Fruit fly (Drosophila melanogaster) ovary, adult (tissue): ENCODE data around the gene CG4022.
A peak's percentile ranks its signal among the peaks of the same experiment; 100 is the strongest.

Experiments
- CG17801 ChIP-seq: fragments of 200-800 bp; optimal IDR thresholded peaks from 2 replicates; lab custom pipeline; 2019; ENCODE audit warnings: missing biosample characterization, mild to moderate bottlenecking, missing genetic modification characterization, moderate library complexity; ENCODE audit not compliant: partially characterized antibody

Gene CG4022

dm6 chr3L:9420054-9420818, 9.6 kb upstream of the CG4022 start:
- peak; percentile 98 for TF ChIP-seq CG17801 (GFP tag; lab: Kevin White, UChicago)

dm6 chr3L:9419328-9419727, 8.7 kb upstream of the CG4022 start:
- peak; percentile 38 for TF ChIP-seq CG17801 (GFP tag; lab: Kevin White, UChicago)

dm6 chr3L:9417288-9417687, 6.7 kb upstream of the CG4022 start, which contains the start of gene CG3982:
Gene CG3982 (minus strand): TSS chr3L:9417388.
- no peak for TF ChIP-seq CG17801 (GFP tag; lab: Kevin White, UChicago)

- no peak for TF ChIP-seq CG17801 (GFP tag; lab: Kevin White, UChicago)
Observed at dm6 chr3L:9410030-9410589, 522 bp downstream of the CG4022 start.

DNA sequence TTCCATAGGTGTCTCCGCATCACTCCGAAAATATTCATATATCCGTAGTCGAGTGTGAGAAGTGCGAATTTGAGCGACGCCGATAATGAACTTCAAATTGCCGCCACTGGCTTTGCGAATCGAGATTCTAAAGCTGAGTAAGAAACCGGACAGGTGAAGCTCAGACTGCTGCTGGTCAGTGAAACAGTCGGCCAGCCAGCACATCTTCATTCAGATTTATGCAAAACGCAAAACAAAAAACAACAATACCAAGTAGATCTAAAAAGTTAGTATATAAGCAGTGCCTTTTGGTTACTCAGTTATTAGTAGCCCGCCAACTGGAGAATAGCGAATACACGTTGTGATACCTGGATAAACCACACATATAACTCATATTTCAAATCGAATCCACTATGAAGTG, 6.1 kb downstream of the CG4022 start, which contains the start of gene Cpr67B:
Cpr67B (plus strand) TSS at position 301 of the 400 bp plus-strand sequence.
- no peak for TF ChIP-seq CG17801 (GFP tag; lab: Kevin White, UChicago)

DNA sequence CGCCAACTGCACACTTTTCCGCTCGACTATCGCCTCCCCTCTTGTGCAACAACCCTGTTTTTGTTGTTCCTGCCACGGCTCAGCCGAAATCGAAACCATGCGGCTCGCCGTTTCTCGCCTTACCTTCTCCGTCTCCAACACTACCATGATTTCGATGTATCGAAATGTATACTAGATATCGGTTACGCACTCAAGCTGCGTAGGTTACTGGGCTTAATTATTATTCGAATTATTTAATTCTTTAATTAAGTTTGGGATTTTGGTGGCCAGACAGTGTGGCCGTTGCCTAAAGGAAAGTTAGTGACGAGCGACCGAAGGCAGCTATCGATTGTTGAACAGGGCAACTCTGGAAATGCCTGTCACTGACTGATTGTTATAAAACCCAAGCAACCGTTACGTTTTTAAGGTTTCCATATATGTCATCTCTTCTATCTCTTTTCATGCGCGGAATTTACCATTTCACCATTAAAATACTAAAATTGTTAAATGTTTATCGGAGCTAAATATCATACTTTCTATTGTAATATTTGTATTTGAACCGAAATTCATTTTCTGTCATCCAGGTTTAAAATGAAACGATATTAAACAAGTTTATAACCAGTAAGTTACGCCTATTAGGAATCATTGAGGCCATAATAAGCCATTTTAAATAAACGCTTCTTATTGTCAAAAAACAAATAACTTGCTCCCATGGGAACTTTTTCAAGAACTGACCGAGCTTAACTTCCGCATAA, 8.3 kb downstream of the CG4022 start, which contains the start of gene eIF4E1:
eIF4E1 (minus strand) TSS at position 304 of the 734 bp plus-strand sequence.
- no peak for TF ChIP-seq CG17801 (GFP tag; lab: Kevin White, UChicago)

DNA sequence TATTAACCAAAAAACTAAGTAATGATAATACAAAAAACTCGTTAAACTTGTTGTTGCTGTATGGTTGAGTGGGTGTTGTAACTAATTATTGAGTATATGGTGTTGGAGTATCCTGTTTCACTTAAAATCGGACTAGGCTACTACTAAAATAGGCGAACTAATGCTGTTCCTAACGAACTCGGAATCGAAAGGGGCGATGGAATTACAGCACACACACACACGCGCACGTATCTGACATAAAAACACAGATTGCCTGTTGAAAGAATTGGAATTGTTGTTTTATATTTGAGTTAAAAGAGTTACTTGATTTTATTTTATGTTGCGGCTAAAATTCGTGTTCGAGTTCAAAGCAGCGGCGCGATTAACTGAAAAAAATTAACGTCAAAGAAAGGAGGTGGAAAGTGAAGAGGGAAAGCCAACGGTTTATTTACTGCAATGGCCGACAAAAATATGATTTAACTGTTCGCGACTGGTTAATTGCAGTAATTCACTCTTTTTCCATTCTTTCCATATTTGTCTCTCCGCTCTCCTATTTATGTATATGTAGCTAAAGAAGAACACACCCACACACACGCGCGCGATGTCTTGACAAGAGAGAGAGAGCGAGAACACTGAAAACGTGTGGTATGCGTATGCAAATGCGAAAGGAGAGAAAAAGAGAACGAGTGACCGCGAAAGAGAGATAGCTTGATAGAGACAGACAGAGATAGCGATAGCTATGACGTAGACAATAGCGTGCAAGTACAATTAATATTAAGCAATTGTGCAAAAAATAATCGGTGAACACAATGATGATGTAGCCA, 9.1 kb downstream of the CG4022 start:
- no peak for TF ChIP-seq CG17801 (GFP tag; lab: Kevin White, UChicago)

DNA sequence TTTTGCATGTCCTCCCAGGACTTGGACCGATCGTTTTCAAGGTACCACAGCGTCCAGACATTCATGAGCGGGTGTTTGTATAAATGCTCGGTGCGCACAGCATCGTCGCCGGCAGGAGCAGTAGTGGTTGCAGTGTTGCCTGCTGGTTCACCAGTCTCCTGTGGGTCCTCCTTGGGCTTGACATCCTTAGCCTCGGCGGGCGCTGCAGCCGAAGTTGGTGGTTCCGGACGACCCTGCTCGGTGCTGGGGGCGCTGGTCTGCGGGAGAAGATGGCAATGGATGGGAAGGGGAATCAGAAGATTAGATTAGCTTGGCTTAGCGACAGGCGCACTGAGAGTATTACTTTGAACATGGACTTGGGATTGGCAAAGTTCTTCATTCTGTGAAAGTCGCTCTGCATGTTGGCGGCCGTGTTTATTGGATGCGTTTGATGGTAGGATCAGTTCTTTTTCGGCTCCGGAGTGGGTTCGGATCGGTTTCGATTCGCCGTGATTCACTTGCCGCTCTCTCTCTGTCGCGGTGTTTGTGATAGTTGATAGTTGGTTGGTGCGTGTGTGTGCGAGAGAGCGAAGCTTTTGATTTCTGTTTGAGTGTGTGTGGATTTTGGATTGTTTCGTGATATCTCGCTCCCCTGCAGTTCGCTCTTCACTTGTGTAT, 9.8 kb downstream of the CG4022 start:
- TF ChIP-seq CG17801 (GFP tag; lab: Kevin White, UChicago): no peak

DNA sequence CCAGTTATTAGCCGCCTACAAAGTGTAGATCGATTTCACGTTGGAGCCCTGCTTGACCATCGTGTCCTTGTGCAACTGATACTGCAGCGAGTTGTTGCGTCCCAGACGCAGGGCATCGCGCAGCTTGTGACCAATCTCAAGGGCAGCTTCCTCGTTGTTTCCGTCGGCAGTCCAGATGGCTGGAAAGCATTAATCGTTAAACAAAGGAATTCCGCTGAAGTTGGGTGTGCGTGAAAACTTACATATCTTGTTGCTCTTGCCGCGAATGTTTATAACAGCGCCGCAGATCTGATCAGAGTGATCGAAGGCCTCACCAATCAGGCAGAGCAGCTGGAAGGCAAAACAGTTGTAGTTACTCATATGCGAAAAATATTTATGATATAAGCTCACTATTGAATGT, 10.8 kb downstream of the CG4022 start:
- TF ChIP-seq CG17801 (GFP tag; lab: Kevin White, UChicago): no peak

dm6 chr3L:9399013-9399750, 11.4 kb downstream of the CG4022 start, which contains the start of gene CG4080:
Gene CG4080 (minus strand): TSS chr3L:9399227.
- peak; percentile 68 for TF ChIP-seq CG17801 (GFP tag; lab: Kevin White, UChicago)

dm6 chr3L:9398435-9398981, 12.1 kb downstream of the CG4022 start:
- TF ChIP-seq CG17801 (GFP tag; lab: Kevin White, UChicago): no peak

DNA sequence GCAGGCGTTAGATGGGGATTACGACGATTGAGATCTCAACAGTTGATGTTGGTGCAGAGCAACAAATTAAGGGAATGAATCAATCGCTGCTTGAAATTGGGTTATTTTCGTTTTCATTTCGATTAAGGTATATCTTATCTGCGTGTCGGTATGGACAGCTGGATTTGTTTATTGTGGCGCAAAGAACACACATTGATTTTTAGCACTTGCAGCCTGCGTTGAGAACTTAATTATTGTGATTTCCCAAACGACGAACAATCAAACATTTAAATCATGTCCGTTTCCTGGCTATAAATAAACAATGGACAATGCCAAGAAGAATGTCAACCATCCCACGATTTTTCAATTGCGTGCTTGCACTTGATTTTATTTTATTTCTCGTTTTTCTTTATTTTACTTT, 12.6 kb downstream of the CG4022 start:
- no peak for TF ChIP-seq CG17801 (GFP tag; lab: Kevin White, UChicago)

DNA sequence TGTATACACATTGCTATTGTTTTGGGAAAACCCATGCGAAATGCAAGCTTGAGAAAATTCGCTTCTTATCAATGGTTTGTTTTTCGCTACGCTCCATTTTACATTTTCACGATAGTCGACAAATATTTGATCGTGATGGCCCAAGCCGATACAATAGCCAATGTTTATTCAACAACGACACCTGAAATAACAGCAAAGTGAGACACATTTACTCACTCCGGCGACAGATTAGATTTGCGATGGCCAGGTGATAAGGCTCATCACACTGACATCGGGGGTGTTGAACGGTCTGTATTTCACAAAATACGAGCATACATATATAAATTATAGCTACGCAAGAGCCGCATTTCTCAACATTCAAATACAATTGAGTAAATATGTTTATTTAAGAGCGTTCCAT, 13.5 kb downstream of the CG4022 start:
- TF ChIP-seq CG17801 (GFP tag; lab: Kevin White, UChicago): peak; percentile 58
